Worm (Caenorhabditis elegans) whole organism, midembryonic: ENCODE results near the gene ttr-48.

Experiments used
- T22C8.4 ChIP-seq: fragments of 200-800 bp; sonication (Bioruptor generic); IDR thresholded peaks from 2 replicates; pipeline ENCODE4 v1.3.6; 2022; ENCODE audit warnings: missing genetic modification characterization, missing compliant biosample characterization
- cog-1 ChIP-seq: sonication (generic microtip); optimal IDR thresholded peaks from 2 replicates; lab custom pipeline; 2016; ENCODE audit warnings: missing genetic modification characterization, missing compliant biosample characterization
- flt-1 ChIP-seq: fragments of 200-800 bp; sonication (Bioruptor generic); IDR thresholded peaks from 2 replicates; pipeline ENCODE4 v1.3.6; 2022; ENCODE audit warnings: missing genetic modification characterization, missing compliant biosample characterization
- klf-2 ChIP-seq: fragments of 200-800 bp; sonication (Bioruptor generic); conservative IDR thresholded peaks from 2 replicates; pipeline ENCODE4 v1.3.6; 2022; ENCODE audit warnings: missing genetic modification reagents, missing genetic modification characterization, missing compliant biosample characterization
- med-1 ChIP-seq: sonication (generic microtip); optimal IDR thresholded peaks from 2 replicates; lab custom pipeline; 2017; ENCODE audit warnings: missing genetic modification characterization, mild to moderate bottlenecking, missing compliant biosample characterization, antibody characterized with exemption, missing genetic modification reagents; ENCODE audit not compliant: insufficient read depth
- ref-1 ChIP-seq: fragments of 200-800 bp; sonication (Bioruptor generic); conservative IDR thresholded peaks from 2 replicates; pipeline ENCODE4 v1.3.6; 2022; ENCODE audit warnings: missing genetic modification reagents, missing genetic modification characterization, missing compliant biosample characterization
- tab-1 ChIP-seq: fragments of 200-800 bp; sonication (Bioruptor generic); IDR thresholded peaks from 2 replicates; pipeline ENCODE4 v1.3.6; 2022; ENCODE audit warnings: missing genetic modification characterization, missing compliant biosample characterization
- ztf-23 ChIP-seq: fragments of 200-800 bp; sonication (Bioruptor generic); IDR thresholded peaks from 2 replicates; pipeline ENCODE4 v1.3.6; 2022; ENCODE audit warnings: missing genetic modification reagents, missing genetic modification characterization, missing compliant biosample characterization
- ztf-29 ChIP-seq: fragments of 200-800 bp; sonication (Bioruptor generic); IDR thresholded peaks from 2 replicates; pipeline ENCODE4 v1.3.6; 2022; ENCODE audit warnings: missing genetic modification reagents, missing genetic modification characterization, missing compliant biosample characterization

Gene ttr-48

ce11 chrX:3792715-3793114 is 49.5 kb downstream of the ttr-48 start, which contains the start of gene idpp-5:
TSS of gene idpp-5 (minus strand) at chrX:3792815.
- TF ChIP-seq klf-2 (GFP tag; lab: Robert Waterston, UW): no peak
- no peak for TF ChIP-seq ref-1 (GFP tag; lab: Robert Waterston, UW)
- TF ChIP-seq ztf-29 (GFP tag; lab: Robert Waterston, UW): no peak
- TF ChIP-seq tab-1 (GFP tag; lab: Robert Waterston, UW): no peak
- no peak for TF ChIP-seq T22C8.4
- no peak for TF ChIP-seq cog-1
- TF ChIP-seq med-1 (GFP tag; lab: Kevin White, UChicago): no peak
- no peak for TF ChIP-seq flt-1 (GFP tag; lab: Robert Waterston, UW)
- no peak for TF ChIP-seq ztf-23

ce11 chrX:3791098-3791497 is 51.1 kb downstream of the ttr-48 start:
- no peak for TF ChIP-seq med-1 (GFP tag; lab: Kevin White, UChicago)
- no peak for TF ChIP-seq klf-2 (GFP tag; lab: Robert Waterston, UW)
- no peak for TF ChIP-seq tab-1 (GFP tag; lab: Robert Waterston, UW)
- TF ChIP-seq T22C8.4: no peak
- TF ChIP-seq ztf-23: no peak
- no peak for TF ChIP-seq ref-1 (GFP tag; lab: Robert Waterston, UW)
- TF ChIP-seq cog-1: no peak
- TF ChIP-seq flt-1 (GFP tag; lab: Robert Waterston, UW): no peak
- no peak for TF ChIP-seq ztf-29 (GFP tag; lab: Robert Waterston, UW)
